Fruit fly (Drosophila melanogaster): ENCODE results near the gene CG9426.

- TF ChIP-seq Ets98B (GFP tag; IDR thresholded peaks at IDR 0.05): no peak
- no peak for TF ChIP-seq CG4496 (GFP tag; IDR thresholded peaks at IDR 0.05)
- TF ChIP-seq CG32121 (GFP tag; IDR thresholded peaks at IDR 0.05): no peak
- TF ChIP-seq CG15710 (tag; optimal IDR thresholded peaks at IDR 0.05): no peak
These were observed 5.6 kb upstream of the CG9426 start, which contains the start of gene CG15480 for dm6 chr2L:13225225-13225840.
